Worm (Caenorhabditis elegans): Measurements from ENCODE around the gene fbxb-104.

DNA sequence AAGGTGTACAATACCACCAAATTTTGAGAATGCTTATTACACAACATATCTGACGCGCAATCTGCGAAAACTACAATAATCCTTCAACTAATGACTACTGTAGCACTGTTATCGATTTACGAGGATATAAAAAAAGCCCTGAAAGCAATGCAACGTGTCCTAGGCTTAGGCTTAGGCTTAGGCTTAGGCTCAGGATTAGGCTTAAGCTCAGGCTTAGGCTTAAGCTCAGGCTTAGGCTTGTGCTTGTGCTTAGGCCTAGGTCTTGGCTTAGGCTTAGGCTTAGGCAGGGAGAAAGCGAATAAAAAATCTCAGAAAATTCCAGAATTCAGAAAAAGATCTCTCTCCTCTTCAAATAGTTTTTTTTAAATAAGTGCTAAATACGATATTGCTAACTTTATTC, 17.9 kb downstream of the fbxb-104 start:
- TF ChIP-seq nhr-28 (tag; optimal IDR thresholded peaks at IDR 0.05), result no peak
- no peak for TF ChIP-seq lin-13 (tag; optimal IDR thresholded peaks at IDR 0.05)
- no peak for TF ChIP-seq lin-32 (GFP tag; optimal IDR thresholded peaks at IDR 0.05)
- TF ChIP-seq mep-1 (tag; optimal IDR thresholded peaks at IDR 0.05), result no peak
- TF ChIP-seq nhr-237 (tag; optimal IDR thresholded peaks at IDR 0.05), result no peak

Measured in whole organism, mixed stage, embryonic.